Worm (Caenorhabditis elegans) whole organism, L4 larva: Measurements from ENCODE around the gene nos-2.
A peak's percentile ranks its signal among the peaks of the same experiment; 100 is the strongest.

ENCODE experiments used
- F26F4.8 ChIP-seq: fragments of 200-800 bp; sonication (Bioruptor generic); conservative IDR thresholded peaks from 2 replicates; pipeline ENCODE4 v1.3.6; 2022; ENCODE audit warnings: missing genetic modification characterization, missing compliant biosample characterization
- F37D6.2 ChIP-seq: sonication (generic microtip); optimal IDR thresholded peaks from 2 replicates; lab custom pipeline; 2016; ENCODE audit warnings: mild to moderate bottlenecking, missing genetic modification characterization, missing compliant biosample characterization
- F49E8.2 ChIP-seq: sonication (generic microtip); optimal IDR thresholded peaks from 2 replicates; lab custom pipeline; 2016; ENCODE audit warnings: missing compliant biosample characterization, mild to moderate bottlenecking, missing genetic modification characterization, borderline replicate concordance
- T20F7.1 ChIP-seq: fragments of 200-800 bp; sonication (Bioruptor generic); optimal IDR thresholded peaks from 2 replicates; lab custom pipeline; 2018; ENCODE audit warnings: mild to moderate bottlenecking, missing genetic modification characterization, missing compliant biosample characterization
- ZK337.2 ChIP-seq: fragments of 200-800 bp; sonication (Bioruptor generic); IDR thresholded peaks from 2 replicates; pipeline ENCODE4 v1.3.6; 2022; ENCODE audit warnings: missing genetic modification reagents, missing genetic modification characterization, missing compliant biosample characterization
- ZK546.5 ChIP-seq, 2 experiments: sonication (generic microtip); optimal IDR thresholded peaks; 2 replicates each; lab custom pipeline; 2017; ENCODE audit warnings: missing biosample characterization in 2 of 2, missing genetic modification characterization in 2 of 2
- aha-1 ChIP-seq: fragments of 150-350 bp; peaks from one replicate; lab custom pipeline; 2014; ENCODE audit warnings: missing biosample characterization, missing genetic modification characterization
- ces-1 ChIP-seq: fragments of 150-350 bp; sonication (generic microtip); optimal IDR thresholded peaks from 4 replicates; lab custom pipeline; 2014; ENCODE audit warnings: missing biosample characterization, missing genetic modification reagents, missing genetic modification characterization
- daf-16 ChIP-seq, 3 experiments: sonication (generic microtip); optimal IDR thresholded peaks; 2 replicates each; lab custom pipeline; 2016 to 2017; ENCODE audit warnings: missing genetic modification characterization in 3 of 3, missing genetic modification reagents in 3 of 3, mild to moderate bottlenecking in 2 of 3, missing compliant biosample characterization in 2 of 3, missing biosample characterization in 1 of 3, moderate library complexity in 1 of 3
- dpl-1 ChIP-seq: fragments of 150-350 bp; optimal IDR thresholded peaks from 2 replicates; lab custom pipeline; 2014; ENCODE audit warnings: missing biosample characterization, missing genetic modification reagents, missing genetic modification characterization
- dve-1 ChIP-seq: sonication (generic microtip); optimal IDR thresholded peaks from 2 replicates; lab custom pipeline; 2017; ENCODE audit warnings: antibody characterized with exemption, mild to moderate bottlenecking, missing genetic modification characterization, missing compliant biosample characterization; ENCODE audit not compliant: insufficient read depth
- fkh-10 ChIP-seq: fragments of 150-350 bp; optimal IDR thresholded peaks from 2 replicates; lab custom pipeline; 2014; ENCODE audit warnings: missing biosample characterization, missing genetic modification reagents, missing genetic modification characterization
- hlh-11 ChIP-seq: fragments of 200-800 bp; sonication (Bioruptor generic); optimal IDR thresholded peaks from 2 replicates; lab custom pipeline; 2018; ENCODE audit warnings: mild to moderate bottlenecking, missing genetic modification characterization, missing compliant biosample characterization
- hlh-30 ChIP-seq: sonication (generic microtip); optimal IDR thresholded peaks from 2 replicates; lab custom pipeline; 2017; ENCODE audit warnings: antibody characterized with exemption, mild to moderate bottlenecking, missing genetic modification characterization, missing compliant biosample characterization; ENCODE audit not compliant: insufficient read depth
- hmg-1.1 ChIP-seq: fragments of 200-800 bp; sonication (Bioruptor generic); IDR thresholded peaks from 2 replicates; pipeline ENCODE4 v1.3.6; 2022; ENCODE audit warnings: missing genetic modification reagents, missing genetic modification characterization, missing compliant biosample characterization
- lin-13 ChIP-seq: fragments of 150-350 bp; optimal IDR thresholded peaks from 2 replicates; lab custom pipeline; 2014; ENCODE audit warnings: missing biosample characterization, missing genetic modification reagents, missing genetic modification characterization
- lin-29 ChIP-seq: fragments of 200-800 bp; sonication (Bioruptor generic); IDR thresholded peaks from 2 replicates; pipeline ENCODE4 v1.3.6; 2022; ENCODE audit warnings: missing genetic modification reagents, missing genetic modification characterization, missing compliant biosample characterization
- lsy-2 ChIP-seq, 2 experiments: fragments of 150-350 bp in 1 of 2; sonication (generic microtip) in 1 of 2; optimal IDR thresholded peaks; 2 replicates each; lab custom pipeline; 2014 to 2017; ENCODE audit warnings: missing biosample characterization in 2 of 2, missing genetic modification characterization in 2 of 2
- madf-9 ChIP-seq: fragments of 200-800 bp; sonication (Bioruptor generic); conservative IDR thresholded peaks from 2 replicates; pipeline ENCODE4 v1.3.6; 2022; ENCODE audit warnings: missing genetic modification reagents, missing genetic modification characterization, missing compliant biosample characterization
- mdl-1 ChIP-seq, 2 experiments: fragments of 150-350 bp in 1 of 2; sonication (generic microtip) in 1 of 2; optimal IDR thresholded peaks; 2 replicates each; lab custom pipeline; 2014 to 2017; ENCODE audit warnings: missing biosample characterization in 2 of 2, missing genetic modification characterization in 2 of 2
- mes-2 ChIP-seq: sonication (generic microtip); optimal IDR thresholded peaks from 2 replicates; lab custom pipeline; 2016; ENCODE audit warnings: missing genotype, mild to moderate bottlenecking, missing genetic modification characterization, missing compliant biosample characterization; ENCODE audit not compliant: poor library complexity, severe bottlenecking
- nhr-10 ChIP-seq: fragments of 150-350 bp; optimal IDR thresholded peaks from 2 replicates; lab custom pipeline; 2014; ENCODE audit warnings: missing biosample characterization, missing genetic modification characterization
- nhr-237 ChIP-seq: sonication (generic microtip); optimal IDR thresholded peaks from 2 replicates; lab custom pipeline; 2017; ENCODE audit warnings: missing biosample characterization, missing genetic modification characterization
- nhr-28 ChIP-seq: fragments of 150-350 bp; optimal IDR thresholded peaks from 2 replicates; lab custom pipeline; 2014; ENCODE audit warnings: missing biosample characterization, missing genetic modification characterization
- nhr-6 ChIP-seq: fragments of 150-350 bp; optimal IDR thresholded peaks from 2 replicates; lab custom pipeline; 2014; ENCODE audit warnings: missing biosample characterization, missing genetic modification characterization
- saeg-2 ChIP-seq: fragments of 200-800 bp; sonication (Bioruptor generic); IDR thresholded peaks from 2 replicates; pipeline ENCODE4 v1.3.6; 2022; ENCODE audit warnings: missing genetic modification reagents, missing genetic modification characterization, missing compliant biosample characterization
- unc-62 ChIP-seq, 3 experiments: fragments of 150-350 bp in 1 of 3; sonication (generic microtip); optimal IDR thresholded peaks in 2 of 3; peaks in 1 of 3; 1 replicate in 1 of 3; 2 replicates in 2 of 3; lab custom pipeline; 2014 to 2017; ENCODE audit warnings: missing biosample characterization in 3 of 3, missing genetic modification characterization in 3 of 3, missing genetic modification reagents in 3 of 3, missing genotype in 1 of 3
- zfp-2 ChIP-seq: sonication (generic microtip); optimal IDR thresholded peaks from 2 replicates; lab custom pipeline; 2016; ENCODE audit warnings: mild to moderate bottlenecking, missing genetic modification characterization, missing compliant biosample characterization
- zip-2 ChIP-seq: fragments of 150-350 bp; optimal IDR thresholded peaks from 2 replicates; lab custom pipeline; 2014; ENCODE audit warnings: missing biosample characterization, missing genetic modification characterization
- ztf-7 ChIP-seq: fragments of 150-350 bp; optimal IDR thresholded peaks from 2 replicates; lab custom pipeline; 2014; ENCODE audit warnings: missing biosample characterization, missing genetic modification characterization

The nos-2 gene

DNA sequence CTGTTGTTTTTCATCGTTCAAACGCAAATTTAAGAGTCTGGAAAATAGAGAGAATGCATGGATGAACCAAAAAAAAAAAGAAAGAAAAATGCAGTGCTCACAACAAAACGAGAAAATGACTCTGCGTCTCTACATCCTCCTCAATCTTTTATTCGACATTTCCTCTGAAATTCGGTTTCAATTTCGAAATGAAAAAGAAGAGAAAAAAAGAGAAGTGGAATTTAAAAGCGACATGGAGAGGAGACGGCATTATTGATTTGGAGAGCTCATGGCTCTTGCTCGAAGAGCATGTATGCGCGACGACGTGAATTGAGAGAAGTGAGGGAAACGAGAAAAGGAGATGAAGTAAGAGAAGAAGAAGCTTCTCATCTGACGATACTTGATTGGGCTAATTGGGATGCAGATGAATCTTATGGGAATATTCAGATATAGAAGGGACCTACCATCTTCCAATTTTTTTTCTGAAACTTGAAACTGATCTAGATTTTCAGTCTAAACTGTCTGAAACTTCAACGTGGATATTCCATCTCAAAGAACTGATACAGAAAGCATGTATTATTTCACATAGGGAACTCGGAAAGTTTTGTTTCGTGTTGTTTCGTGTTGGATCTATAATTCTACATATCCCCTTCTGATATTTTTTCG lies 45.7 kb downstream of the nos-2 start:
- TF ChIP-seq nhr-28 (tag; lab: Kevin White, UChicago) (no peak), unc-62 (GFP tag; optimal IDR thresholded peaks at IDR 0.05 in 1 of 2; lab: Kevin White, UChicago) (peak in 1 of 2 experiments; percentile 95), unc-62 (tag; optimal IDR thresholded peaks at IDR 0.05; lab: Kevin White, UChicago) (no peak), hmg-1.1 (GFP tag; lab: Robert Waterston, UW) (0 out of 2 replicates have a peak, but pooled peaks have one; percentile 9), F49E8.2 (no peak), fkh-10 (peak; percentile 45), nhr-10 (tag; lab: Kevin White, UChicago) (no peak), lsy-2 (tag; optimal IDR thresholded peaks at IDR 0.05; lab: Kevin White, UChicago) (peak in 1 of 2 experiments; percentile 53), zfp-2 (tag; lab: Kevin White, UChicago) (no peak), nhr-237 (tag; lab: Kevin White, UChicago) (no peak), nhr-6 (tag; lab: Kevin White, UChicago) (no peak), ztf-7 (no peak), saeg-2 (GFP tag; lab: Robert Waterston, UW) (no peak)

DNA sequence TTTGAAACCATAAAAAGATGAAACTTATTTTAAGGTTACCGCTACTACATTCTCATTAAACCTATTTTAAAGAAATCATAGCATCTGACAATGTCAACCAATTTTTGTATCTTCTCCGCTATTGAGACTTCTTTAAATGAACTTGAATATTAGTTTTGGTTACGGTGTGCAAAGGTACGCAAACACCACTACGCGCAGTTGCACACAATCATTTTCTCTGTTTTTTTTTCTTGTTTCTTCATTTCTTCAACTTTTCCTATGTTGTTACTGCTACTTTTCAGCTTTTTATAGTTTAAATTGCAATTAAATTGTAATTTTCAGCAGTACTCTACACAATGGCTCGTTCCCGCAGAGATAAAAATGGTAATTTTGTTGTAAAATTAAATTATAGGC lies 46.2 kb downstream of the nos-2 start, which contains the start of gene F10E7.5:
Gene F10E7.5 (plus strand): TSS at position 322 of the 393 bp plus-strand sequence.
- TF ChIP-seq dve-1 (tag; lab: Kevin White, UChicago) (no peak), daf-16 (GFP tag; optimal IDR thresholded peaks at IDR 0.05; lab: Kevin White, UChicago) (no peak), daf-16 (tag; optimal IDR thresholded peaks at IDR 0.05; lab: Kevin White, UChicago) (peak; percentile 13), hmg-1.1 (GFP tag; lab: Robert Waterston, UW) (0 out of 2 replicates have a peak, but pooled peaks have one; percentile 17), hlh-30 (tag; lab: Kevin White, UChicago) (peak; percentile 7), ZK337.2 (GFP tag; lab: Robert Waterston, UW) (no peak), madf-9 (GFP tag; lab: Robert Waterston, UW) (no peak), hlh-11 (tag; lab: Kevin White, UChicago) (peak; percentile 3), mes-2 (tag; lab: Kevin White, UChicago) (peak; percentile 72), T20F7.1 (peak; percentile 69), nhr-28 (tag; lab: Kevin White, UChicago) (peak; percentile 33), lsy-2 (tag; optimal IDR thresholded peaks at IDR 0.05; lab: Kevin White, UChicago) (peak; percentile 92 to 99), F37D6.2 (tag; lab: Kevin White, UChicago) (no peak), dpl-1 (GFP tag; lab: Kevin White, UChicago) (peak; percentile 25), lin-13 (GFP tag; lab: Kevin White, UChicago) (peak; percentile 15), ZK546.5 (tag; optimal IDR thresholded peaks at IDR 0.05; lab: Kevin White, UChicago) (peak in 1 of 2 experiments; percentile 22)

DNA sequence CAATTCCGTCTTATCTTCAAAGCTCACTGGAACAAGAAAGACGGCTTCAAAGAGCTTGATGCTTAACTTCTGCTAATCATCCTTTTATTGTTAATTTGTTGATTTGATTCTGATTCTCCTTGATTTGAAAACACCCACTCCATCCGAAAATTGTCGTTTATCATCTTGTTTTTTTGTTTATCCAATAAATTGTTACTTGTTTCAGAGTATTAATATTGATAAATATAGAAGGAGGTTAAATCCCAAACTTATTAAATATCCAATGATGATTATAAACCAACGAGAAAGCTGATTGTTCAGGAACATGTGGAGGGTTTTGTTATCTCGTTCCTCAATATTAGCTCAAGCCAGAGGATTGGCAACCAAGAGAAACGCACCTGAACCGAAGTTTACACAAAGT lies 47.4 kb downstream of the nos-2 start, which contains the start of gene F10E7.6:
Gene F10E7.6 (plus strand): TSS at position 301 of the 400 bp plus-strand sequence.
- peak in 1 of 2 experiments; percentile 63 for TF ChIP-seq unc-62 (GFP tag; optimal IDR thresholded peaks at IDR 0.05 in 1 of 2; lab: Kevin White, UChicago)
- TF ChIP-seq unc-62 (tag; optimal IDR thresholded peaks at IDR 0.05; lab: Kevin White, UChicago): no peak
- no peak for TF ChIP-seq dpl-1 (GFP tag; lab: Kevin White, UChicago)

DNA sequence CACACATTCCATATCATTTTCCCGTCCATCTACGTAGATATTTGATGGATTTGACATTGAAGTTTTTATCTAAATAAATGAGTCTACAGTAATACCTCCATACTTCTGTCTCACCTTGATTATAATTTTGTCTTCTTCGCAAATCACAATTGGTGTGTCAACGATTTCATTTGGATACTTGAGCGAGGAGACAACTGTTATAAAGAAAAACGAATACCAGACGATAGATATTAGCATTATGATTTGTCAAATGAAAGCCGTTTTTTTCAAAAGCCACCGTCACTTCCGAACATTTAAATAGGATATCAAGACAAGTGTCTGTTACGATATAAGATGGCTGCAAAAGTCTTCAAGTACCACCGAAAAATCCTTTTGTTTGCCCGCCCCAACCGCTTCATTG lies 50.2 kb downstream of the nos-2 start, which contains the start of gene cutl-5:
Gene cutl-5 (minus strand): TSS at position 269 of the 400 bp plus-strand sequence.
- TF ChIP-seq aha-1 (tag; lab: Kevin White, UChicago): no peak
- TF ChIP-seq unc-62 (GFP tag; optimal IDR thresholded peaks at IDR 0.05 in 1 of 2; lab: Kevin White, UChicago): peak in 1 of 2 experiments; percentile 93
- no peak for TF ChIP-seq unc-62 (tag; optimal IDR thresholded peaks at IDR 0.05; lab: Kevin White, UChicago)

DNA sequence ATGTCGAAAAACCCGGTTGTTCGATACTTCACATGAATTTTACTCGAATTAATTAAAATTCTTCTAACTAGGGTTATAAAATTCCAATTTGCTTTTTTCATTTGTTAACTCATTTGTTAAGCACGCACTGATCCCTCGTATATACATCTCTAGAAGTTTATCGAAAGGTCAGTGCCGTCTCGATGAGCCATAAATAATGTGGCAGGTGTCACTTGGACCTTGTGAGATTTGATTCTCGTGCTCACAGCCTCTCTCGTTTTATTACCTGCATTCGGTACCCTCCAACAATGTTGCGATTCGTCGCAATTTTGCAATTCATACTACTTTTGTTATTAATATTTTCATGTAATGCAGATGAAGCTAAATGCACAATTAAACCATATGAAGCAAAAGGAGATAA lies 50.9 kb downstream of the nos-2 start, which contains the start of gene spon-1:
Gene spon-1 (plus strand): TSS at position 208 of the 400 bp plus-strand sequence.
- no peak for TF ChIP-seq F26F4.8
- no peak for TF ChIP-seq zip-2 (tag; lab: Kevin White, UChicago)
- TF ChIP-seq ces-1 (GFP tag; lab: Kevin White, UChicago): no peak
- TF ChIP-seq mdl-1 (tag; optimal IDR thresholded peaks at IDR 0.05; lab: Kevin White, UChicago): no peak
- no peak for TF ChIP-seq unc-62 (GFP tag; optimal IDR thresholded peaks at IDR 0.05 in 1 of 2; lab: Kevin White, UChicago)
- TF ChIP-seq unc-62 (tag; optimal IDR thresholded peaks at IDR 0.05; lab: Kevin White, UChicago): no peak
- TF ChIP-seq saeg-2 (GFP tag; lab: Robert Waterston, UW): no peak
- no peak for TF ChIP-seq lin-29
- no peak for TF ChIP-seq hlh-30 (tag; lab: Kevin White, UChicago)
